Worm (Caenorhabditis elegans) whole organism, L4 larva: ENCODE data around the gene nac-1.

Source experiments
- D1046.2 ChIP-seq: fragments of 200-800 bp; sonication (Bioruptor generic); IDR thresholded peaks from 2 replicates; pipeline ENCODE4 v1.3.6; 2022; ENCODE audit warnings: missing genetic modification characterization, missing compliant biosample characterization
- ZK337.2 ChIP-seq: fragments of 200-800 bp; sonication (Bioruptor generic); IDR thresholded peaks from 2 replicates; pipeline ENCODE4 v1.3.6; 2022; ENCODE audit warnings: missing genetic modification reagents, missing genetic modification characterization, missing compliant biosample characterization
- ceh-28 ChIP-seq: fragments of 150-350 bp; optimal IDR thresholded peaks from 2 replicates; lab custom pipeline; 2014; ENCODE audit warnings: missing biosample characterization, missing genetic modification reagents, missing genetic modification characterization
- daf-16 ChIP-seq, 3 experiments: sonication (generic microtip); optimal IDR thresholded peaks; 2 replicates each; lab custom pipeline; 2016 to 2017; ENCODE audit warnings: missing genetic modification characterization in 3 of 3, missing genetic modification reagents in 3 of 3, mild to moderate bottlenecking in 2 of 3, missing compliant biosample characterization in 2 of 3, missing biosample characterization in 1 of 3, moderate library complexity in 1 of 3
- dve-1 ChIP-seq: sonication (generic microtip); optimal IDR thresholded peaks from 2 replicates; lab custom pipeline; 2017; ENCODE audit warnings: antibody characterized with exemption, mild to moderate bottlenecking, missing genetic modification characterization, missing compliant biosample characterization; ENCODE audit not compliant: insufficient read depth
- hlh-30 ChIP-seq: sonication (generic microtip); optimal IDR thresholded peaks from 2 replicates; lab custom pipeline; 2017; ENCODE audit warnings: antibody characterized with exemption, mild to moderate bottlenecking, missing genetic modification characterization, missing compliant biosample characterization; ENCODE audit not compliant: insufficient read depth
- lin-38 ChIP-seq: fragments of 200-800 bp; sonication (Bioruptor generic); IDR thresholded peaks from 2 replicates; pipeline ENCODE4 v1.3.6; 2022; ENCODE audit warnings: missing genetic modification reagents, missing genetic modification characterization, missing compliant biosample characterization
- nhr-28 ChIP-seq: fragments of 150-350 bp; optimal IDR thresholded peaks from 2 replicates; lab custom pipeline; 2014; ENCODE audit warnings: missing biosample characterization, missing genetic modification characterization
- nhr-76 ChIP-seq: fragments of 150-350 bp; optimal IDR thresholded peaks from 2 replicates; lab custom pipeline; 2014; ENCODE audit warnings: missing biosample characterization, missing genetic modification characterization
- snpc-4 ChIP-seq: fragments of 150-350 bp; optimal IDR thresholded peaks from 2 replicates; lab custom pipeline; 2014; ENCODE audit warnings: missing biosample characterization, missing genetic modification characterization
- zfp-3 ChIP-seq: fragments of 200-800 bp; sonication (Bioruptor generic); conservative IDR thresholded peaks from 2 replicates; pipeline ENCODE4 v1.3.6; 2022; ENCODE audit warnings: missing genetic modification reagents, missing genetic modification characterization, missing compliant biosample characterization

Gene nac-1

DNA sequence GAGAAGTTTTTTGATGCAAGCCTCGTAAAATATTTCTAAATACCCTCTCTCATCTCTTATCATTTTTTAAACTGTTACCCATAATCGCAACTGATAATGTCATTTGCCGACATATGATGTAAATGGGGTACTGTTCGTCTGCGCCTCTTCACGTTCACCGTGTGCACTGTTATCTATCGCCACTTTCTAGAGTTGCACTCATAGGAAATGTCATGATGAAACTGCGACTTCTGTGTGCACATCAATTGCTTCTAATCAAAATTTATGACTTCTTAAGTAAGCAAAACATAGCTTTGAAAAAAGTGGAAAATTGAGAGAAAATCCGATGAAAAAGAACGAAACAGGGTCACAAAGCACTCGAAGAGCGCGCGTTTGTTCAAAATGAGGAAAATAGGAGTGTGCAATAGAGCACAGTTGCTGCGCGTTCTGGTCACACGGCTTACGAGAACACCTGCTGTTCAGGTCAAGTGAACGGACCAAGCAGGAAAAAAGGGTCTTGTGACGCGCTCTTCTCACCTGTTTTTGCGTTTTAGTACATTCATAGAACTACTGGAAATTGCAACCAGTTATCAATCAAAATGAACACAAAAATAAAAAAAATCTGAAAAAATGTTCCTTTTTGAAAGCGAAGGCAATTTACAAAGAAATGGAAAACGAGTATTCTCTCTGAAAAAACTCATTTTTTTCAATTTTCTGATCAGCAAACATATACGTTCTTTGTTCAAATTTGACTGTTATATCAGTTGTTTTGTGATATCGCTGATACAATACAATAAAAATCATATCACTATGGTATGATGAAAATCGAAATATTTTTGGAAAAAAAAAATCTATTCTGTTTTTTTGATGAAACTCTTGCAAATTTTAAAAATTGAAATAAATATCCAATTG lies 51.8 kb downstream of the nac-1 start (continued):
- no peak for TF ChIP-seq ZK337.2 (GFP tag; lab: Robert Waterston, UW)
- no peak for TF ChIP-seq snpc-4 (tag; lab: Kevin White, UChicago)
- no peak for TF ChIP-seq D1046.2 (GFP tag; lab: Robert Waterston, UW)
- TF ChIP-seq nhr-76 (tag; lab: Kevin White, UChicago), result no peak
- no peak for TF ChIP-seq zfp-3 (GFP tag; lab: Robert Waterston, UW)
- no peak for TF ChIP-seq ceh-28

DNA sequence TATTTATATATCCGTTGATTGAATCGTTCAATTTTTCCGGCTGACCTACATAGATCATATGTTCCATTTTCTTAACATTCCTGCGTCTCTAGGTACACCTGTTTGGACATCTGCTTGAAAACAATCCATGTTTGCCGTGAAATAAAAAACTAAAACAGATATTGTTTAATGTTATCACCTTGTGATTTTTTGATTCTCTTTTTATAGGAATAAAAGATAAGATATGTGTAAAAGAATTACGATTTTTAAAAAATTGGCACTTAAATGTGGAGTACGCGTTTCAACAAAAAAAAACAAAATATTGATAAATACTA lies 52.4 kb downstream of the nac-1 start:
- TF ChIP-seq lin-38 (GFP tag; lab: Robert Waterston, UW) (no peak), nhr-28 (peak; percentile 9), dve-1 (tag; lab: Kevin White, UChicago) (peak; percentile 1), daf-16 (GFP tag; optimal IDR thresholded peaks at IDR 0.05; lab: Kevin White, UChicago) (no peak), daf-16 (tag; optimal IDR thresholded peaks at IDR 0.05; lab: Kevin White, UChicago) (peak; percentile 46), hlh-30 (tag; lab: Kevin White, UChicago) (peak; percentile 85)
